Worm (Caenorhabditis elegans) whole organism, mixed stage, embryonic: ENCODE data around the gene mihp-2.

Source experiments
- drap-1 ChIP-seq: fragments of 200-800 bp; sonication (Bioruptor generic); optimal IDR thresholded peaks from 3 replicates; lab custom pipeline; 2018; ENCODE audit warnings: mild to moderate bottlenecking, missing genetic modification characterization, missing compliant biosample characterization
- lin-13 ChIP-seq: fragments of 150-350 bp; optimal IDR thresholded peaks from 2 replicates; lab custom pipeline; 2014; ENCODE audit warnings: missing biosample characterization, missing genetic modification characterization
- nhr-12 ChIP-seq: fragments of 150-350 bp; optimal IDR thresholded peaks from 2 replicates; lab custom pipeline; 2014; ENCODE audit warnings: missing biosample characterization, missing genetic modification characterization
- nhr-237 ChIP-seq: fragments of 150-350 bp; optimal IDR thresholded peaks from 2 replicates; lab custom pipeline; 2014; ENCODE audit warnings: missing biosample characterization, missing genetic modification characterization
- unc-62 ChIP-seq: fragments of 150-350 bp; optimal IDR thresholded peaks from 2 replicates; lab custom pipeline; 2014; ENCODE audit warnings: missing biosample characterization, missing genetic modification reagents, missing genetic modification characterization
- ztf-11 ChIP-seq: fragments of 150-350 bp; optimal IDR thresholded peaks from 2 replicates; lab custom pipeline; 2014; ENCODE audit warnings: missing biosample characterization, missing genetic modification characterization

DNA sequence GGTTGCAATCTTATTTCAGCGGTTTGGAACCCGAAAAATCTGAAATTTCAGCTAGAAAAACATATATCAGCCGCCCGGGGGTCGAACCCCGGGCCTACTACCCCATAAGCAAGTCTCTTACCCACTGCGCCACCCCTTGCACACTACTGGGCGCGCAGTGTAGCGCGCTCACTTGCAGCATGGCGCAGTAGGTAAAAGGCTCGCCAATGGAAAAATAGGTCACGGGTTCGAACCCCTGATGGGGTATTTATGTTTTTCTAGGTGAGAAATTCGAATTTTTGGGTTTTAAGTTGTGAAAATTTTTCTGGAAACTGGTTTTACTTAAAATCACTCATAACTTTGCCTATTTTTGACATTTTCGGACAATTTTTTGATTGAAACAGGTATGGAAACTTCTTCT lies 9.0 kb downstream of the mihp-2 start:
- TF ChIP-seq nhr-237 (no peak), drap-1 (GFP tag; lab: Kevin White, UChicago) (no peak), unc-62 (no peak), ztf-11 (tag; lab: Kevin White, UChicago) (no peak), nhr-12 (no peak), lin-13 (tag; lab: Kevin White, UChicago) (no peak)
